Fruit fly (Drosophila melanogaster): ENCODE measurements around the gene CG14818.

CG14818 gene

dm6 chrX:1858867-1859266, 20.7 kb downstream of the CG14818 start, which contains the start of gene Lamtor5:
TSS of gene Lamtor5 (minus strand) at chrX:1858971.
- TF ChIP-seq N (GFP tag; optimal IDR thresholded peaks at IDR 0.05): no peak
- peak; percentile 36 for TF ChIP-seq psq (GFP tag; optimal IDR thresholded peaks at IDR 0.05)
- peak in 1 of 2 experiments; percentile 50 for TF ChIP-seq foxo (GFP tag; optimal IDR thresholded peaks at IDR 0.05)
- TF ChIP-seq Hnf4 (GFP tag; optimal IDR thresholded peaks at IDR 0.05): peak; percentile 58
- peak; percentile 54 for TF ChIP-seq fru (GFP tag; optimal IDR thresholded peaks at IDR 0.05)
- TF ChIP-seq CG9705 (GFP tag; optimal IDR thresholded peaks at IDR 0.05): no peak
- TF ChIP-seq tai (GFP tag; optimal IDR thresholded peaks at IDR 0.05): no peak
- TF ChIP-seq sage (GFP tag; optimal IDR thresholded peaks at IDR 0.05): no peak
- no peak for TF ChIP-seq Myc (optimal IDR thresholded peaks at IDR 0.05)
- TF ChIP-seq Rel (GFP tag; optimal IDR thresholded peaks at IDR 0.05): no peak
- TF ChIP-seq Rel (tag; optimal IDR thresholded peaks at IDR 0.05): peak; percentile 43
- no peak for TF ChIP-seq OdsH (GFP tag; optimal IDR thresholded peaks at IDR 0.05)
- no peak for TF ChIP-seq GATAd (GFP tag; optimal IDR thresholded peaks at IDR 0.05)
- TF ChIP-seq woc (GFP tag; optimal IDR thresholded peaks at IDR 0.05): peak; percentile 68
- no peak for TF ChIP-seq sv (GFP tag; optimal IDR thresholded peaks at IDR 0.05)
- TF ChIP-seq CG32264 (GFP tag; optimal IDR thresholded peaks at IDR 0.05): no peak
- no peak for TF ChIP-seq usp (GFP tag; optimal IDR thresholded peaks at IDR 0.05)
- TF ChIP-seq CrebA (GFP tag; optimal IDR thresholded peaks at IDR 0.05; ENCODE audit: borderline replicate concordance): no peak
- peak; percentile 57 for TF ChIP-seq HLH106 (tag; optimal IDR thresholded peaks at IDR 0.05)
- TF ChIP-seq Mio (GFP tag; optimal IDR thresholded peaks at IDR 0.05): no peak
- peak; percentile 54 for TF ChIP-seq h (GFP tag; optimal IDR thresholded peaks at IDR 0.05)
- TF ChIP-seq rgr (GFP tag; optimal IDR thresholded peaks at IDR 0.05): peak; percentile 39
- peak; percentile 34 for TF ChIP-seq Jra (GFP tag; optimal IDR thresholded peaks at IDR 0.05)
- TF ChIP-seq dmrt93B (GFP tag; optimal IDR thresholded peaks at IDR 0.05): no peak
- TF ChIP-seq Hr83 (GFP tag; optimal IDR thresholded peaks at IDR 0.05; ENCODE audit: poor library complexity, severe bottlenecking): peak; percentile 1
- TF ChIP-seq Dfd (GFP tag; optimal IDR thresholded peaks at IDR 0.05): no peak
- TF ChIP-seq Dif (GFP tag; optimal IDR thresholded peaks at IDR 0.05; ENCODE audit: partially characterized antibody): no peak
- no peak for TF ChIP-seq Abd-B (GFP tag; optimal IDR thresholded peaks at IDR 0.05)
- TF ChIP-seq dsf (GFP tag; optimal IDR thresholded peaks at IDR 0.05; ENCODE audit: borderline replicate concordance): no peak
- peak; percentile 35 for TF ChIP-seq ey (GFP tag; optimal IDR thresholded peaks at IDR 0.05)
- no peak for TF ChIP-seq Hr78 (GFP tag; optimal IDR thresholded peaks at IDR 0.05)
- no peak for TF ChIP-seq Vsx2 (GFP tag; optimal IDR thresholded peaks at IDR 0.05; ENCODE audit: partially characterized antibody)
- no peak for TF ChIP-seq brk (GFP tag; optimal IDR thresholded peaks at IDR 0.05)
- peak; percentile 51 for TF ChIP-seq Sp1 (GFP tag; optimal IDR thresholded peaks at IDR 0.05)
- TF ChIP-seq lola (GFP tag; optimal IDR thresholded peaks at IDR 0.05): no peak
- no peak for TF ChIP-seq dl (GFP tag; optimal IDR thresholded peaks at IDR 0.05; ENCODE audit: insufficient read depth in 1 of 2, partially characterized antibody in 2 of 2)
- peak; percentile 19 for TF ChIP-seq br (GFP tag; optimal IDR thresholded peaks at IDR 0.05)
- no peak for TF ChIP-seq jim (GFP tag; optimal IDR thresholded peaks at IDR 0.05)
- TF ChIP-seq pan (optimal IDR thresholded peaks at IDR 0.05): no peak

dm6 chrX:1856605-1857004, 23.0 kb downstream of the CG14818 start:
- no peak for TF ChIP-seq Hnf4 (GFP tag; optimal IDR thresholded peaks at IDR 0.05)
- no peak for TF ChIP-seq Hr83 (GFP tag; optimal IDR thresholded peaks at IDR 0.05; ENCODE audit: poor library complexity, severe bottlenecking)
- no peak for TF ChIP-seq Myc (optimal IDR thresholded peaks at IDR 0.05)
- no peak for TF ChIP-seq Jra (GFP tag; optimal IDR thresholded peaks at IDR 0.05)
- no peak for TF ChIP-seq psq (GFP tag; optimal IDR thresholded peaks at IDR 0.05)
- no peak for TF ChIP-seq N (GFP tag; optimal IDR thresholded peaks at IDR 0.05)
- no peak for TF ChIP-seq brk (GFP tag; optimal IDR thresholded peaks at IDR 0.05)
- TF ChIP-seq foxo (GFP tag; optimal IDR thresholded peaks at IDR 0.05): no peak
- TF ChIP-seq CG32264 (GFP tag; optimal IDR thresholded peaks at IDR 0.05): no peak
- no peak for TF ChIP-seq CG9705 (GFP tag; optimal IDR thresholded peaks at IDR 0.05)
- no peak for TF ChIP-seq HLH106 (tag; optimal IDR thresholded peaks at IDR 0.05)
- TF ChIP-seq pan (optimal IDR thresholded peaks at IDR 0.05): no peak
- TF ChIP-seq sv (GFP tag; optimal IDR thresholded peaks at IDR 0.05): no peak

- TF ChIP-seq Rel (GFP tag; optimal IDR thresholded peaks at IDR 0.05) (no peak), Rel (tag; optimal IDR thresholded peaks at IDR 0.05) (peak; percentile 60), OdsH (GFP tag; optimal IDR thresholded peaks at IDR 0.05) (no peak), dmrt93B (GFP tag; optimal IDR thresholded peaks at IDR 0.05) (no peak), Hr78 (GFP tag; optimal IDR thresholded peaks at IDR 0.05) (no peak), Hnf4 (GFP tag; optimal IDR thresholded peaks at IDR 0.05) (no peak), Sp1 (GFP tag; optimal IDR thresholded peaks at IDR 0.05) (no peak)
These were observed 24.7 kb downstream of the CG14818 start for dm6 chrX:1854873-1855272.

All from whole organism, wandering third instar larva.